Worm (Caenorhabditis elegans): Measurements from ENCODE around the gene math-1.

Gene math-1

ce11 chrII:2051372-2051771, 4.9 kb upstream of the math-1 start, which contains the start of gene fbxb-35:
TSS of gene fbxb-35 (plus strand) at chrII:2051672.
- no peak for TF ChIP-seq egl-27 (tag; optimal IDR thresholded peaks at IDR 0.05)
- TF ChIP-seq unc-62 (GFP tag; optimal IDR thresholded peaks at IDR 0.05): no peak
- no peak for TF ChIP-seq efl-1 (optimal IDR thresholded peaks at IDR 0.05)
- TF ChIP-seq efl-1 (GFP tag; optimal IDR thresholded peaks at IDR 0.05 in 1 of 2): peak in 1 of 2 experiments; percentile 77
- TF ChIP-seq ztf-4 (tag; optimal IDR thresholded peaks at IDR 0.05): no peak
- no peak for TF ChIP-seq jun-1 (tag; optimal IDR thresholded peaks at IDR 0.05)

DNA sequence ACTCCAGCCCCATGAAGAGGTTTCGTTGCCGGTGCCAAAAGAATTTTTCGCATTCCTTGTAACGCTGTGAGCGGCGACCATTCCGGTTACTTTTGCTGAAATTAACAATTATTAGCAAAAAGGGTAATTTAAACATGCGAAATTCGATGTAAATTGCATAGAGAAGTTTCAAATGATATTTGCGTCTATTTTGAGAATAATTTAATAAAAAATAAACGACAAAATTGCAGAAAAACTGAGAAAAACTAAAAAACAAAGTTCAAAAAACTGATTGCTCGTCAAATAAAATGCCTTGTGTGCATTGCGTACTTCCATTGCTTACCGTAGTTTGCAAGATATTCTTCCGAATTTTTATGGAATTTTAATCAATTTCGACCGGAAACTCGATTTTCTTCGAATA, 951 bp downstream of the math-1 start, which contains the start of gene bath-24:
TSS of gene bath-24 (minus strand) at position 101 of the 400 bp plus-strand sequence.
- no peak for TF ChIP-seq sptf-1 (tag; optimal IDR thresholded peaks at IDR 0.05)
- TF ChIP-seq ztf-11 (tag; optimal IDR thresholded peaks at IDR 0.05): no peak
- TF ChIP-seq lin-15B (tag; optimal IDR thresholded peaks at IDR 0.05): no peak
- TF ChIP-seq isw-1 (GFP tag; IDR thresholded peaks at IDR 0.05): no peak
- TF ChIP-seq ceh-82 (tag; optimal IDR thresholded peaks at IDR 0.05): no peak
- no peak for TF ChIP-seq lin-14 (GFP tag; optimal IDR thresholded peaks at IDR 0.05)
- no peak for TF ChIP-seq pax-3 (tag; optimal IDR thresholded peaks at IDR 0.05)
- TF ChIP-seq snu-23 (GFP tag; optimal IDR thresholded peaks at IDR 0.05): no peak
- TF ChIP-seq ceh-88 (GFP tag; IDR thresholded peaks at IDR 0.05): no peak
- no peak for TF ChIP-seq efl-3 (GFP tag; optimal IDR thresholded peaks at IDR 0.05)
- TF ChIP-seq hpl-2 (GFP tag; optimal IDR thresholded peaks at IDR 0.05): no peak
- no peak for TF ChIP-seq nhr-11 (tag; optimal IDR thresholded peaks at IDR 0.05)
- no peak for TF ChIP-seq zag-1 (tag; optimal IDR thresholded peaks at IDR 0.05)
- TF ChIP-seq hlh-4 (tag; optimal IDR thresholded peaks at IDR 0.05): no peak
- no peak for TF ChIP-seq ceh-90 (tag; optimal IDR thresholded peaks at IDR 0.05)

- TF ChIP-seq mab-9 (GFP tag; IDR thresholded peaks at IDR 0.05) (no peak), C04F5.9 (tag; optimal IDR thresholded peaks at IDR 0.05) (no peak), efl-1 (optimal IDR thresholded peaks at IDR 0.05) (no peak), efl-1 (GFP tag; optimal IDR thresholded peaks at IDR 0.05 in 1 of 2) (peak in 1 of 2 experiments; percentile 41), pax-3 (tag; optimal IDR thresholded peaks at IDR 0.05) (no peak), dsc-1 (tag; optimal IDR thresholded peaks at IDR 0.05) (no peak), nhr-11 (tag; optimal IDR thresholded peaks at IDR 0.05) (no peak), aly-2 (tag; optimal IDR thresholded peaks at IDR 0.05) (no peak)
Measured at ce11 chrII:2042447-2042846, 4.0 kb downstream of the math-1 start, which contains the start of gene bath-20. TSS of gene bath-20 (minus strand) at chrII:2042547.

- no peak for TF ChIP-seq nhr-20 (tag; optimal IDR thresholded peaks at IDR 0.05)
- TF ChIP-seq ztf-4 (tag; optimal IDR thresholded peaks at IDR 0.05): no peak
- TF ChIP-seq dpl-1 (GFP tag; optimal IDR thresholded peaks at IDR 0.05): no peak
- no peak for TF ChIP-seq unc-62 (GFP tag; optimal IDR thresholded peaks at IDR 0.05)
- TF ChIP-seq hlh-4 (tag; optimal IDR thresholded peaks at IDR 0.05): no peak
- TF ChIP-seq nhr-237 (tag; optimal IDR thresholded peaks at IDR 0.05): no peak
- TF ChIP-seq C34B4.2 (tag; optimal IDR thresholded peaks at IDR 0.05): no peak
- TF ChIP-seq ceh-82 (tag; optimal IDR thresholded peaks at IDR 0.05): no peak
- TF ChIP-seq mef-2 (tag; optimal IDR thresholded peaks at IDR 0.05): no peak
- no peak for TF ChIP-seq pax-3 (tag; optimal IDR thresholded peaks at IDR 0.05)
- no peak for TF ChIP-seq tbx-2 (tag; optimal IDR thresholded peaks at IDR 0.05)
Measured at ce11 chrII:2039288-2039687, 7.2 kb downstream of the math-1 start, which contains the start of gene bath-19. TSS of gene bath-19 (minus strand) at chrII:2039388.

DNA sequence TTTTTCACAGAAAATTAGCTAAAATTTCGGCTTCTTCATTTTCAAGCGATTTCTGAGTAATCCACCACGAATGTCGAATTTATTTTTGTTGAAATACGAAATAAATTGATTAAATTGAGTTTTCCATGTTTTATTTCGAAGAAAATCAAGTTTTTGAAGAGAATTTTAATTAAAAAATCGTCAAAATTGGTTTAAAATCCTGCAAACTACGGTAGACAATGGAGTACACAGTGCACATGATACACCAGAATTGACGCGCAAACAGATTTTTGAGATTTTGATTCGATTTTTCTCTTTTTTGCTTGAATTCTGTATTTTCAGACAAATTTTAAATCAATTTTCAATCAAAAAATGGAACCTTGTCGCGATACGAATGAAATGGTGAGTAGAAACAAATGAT, 13.2 kb downstream of the math-1 start, which contains the start of gene F59H6.14:
TSS of gene F59H6.14 (plus strand) at position 301 of the 400 bp plus-strand sequence.
- no peak for TF ChIP-seq alr-1 (tag; optimal IDR thresholded peaks at IDR 0.05; ENCODE audit: borderline replicate concordance)
- TF ChIP-seq fkh-4 (tag; optimal IDR thresholded peaks at IDR 0.05; ENCODE audit: borderline replicate concordance): no peak
- TF ChIP-seq lin-35 (GFP tag; optimal IDR thresholded peaks at IDR 0.05): no peak
- TF ChIP-seq lin-39 (tag; optimal IDR thresholded peaks at IDR 0.05): no peak
- no peak for TF ChIP-seq mep-1 (tag; optimal IDR thresholded peaks at IDR 0.05)
- no peak for TF ChIP-seq lin-13 (GFP tag; optimal IDR thresholded peaks at IDR 0.05)
- no peak for TF ChIP-seq nhr-19 (GFP tag; conservative IDR thresholded peaks at IDR 0.05)
- no peak for TF ChIP-seq vab-15 (tag; optimal IDR thresholded peaks at IDR 0.05)
- TF ChIP-seq nhr-76 (tag; optimal IDR thresholded peaks at IDR 0.05): no peak
- no peak for TF ChIP-seq pqm-1 (tag; optimal IDR thresholded peaks at IDR 0.05)
- TF ChIP-seq unc-98 (GFP tag; IDR thresholded peaks at IDR 0.05): no peak
- TF ChIP-seq blmp-1 (tag; optimal IDR thresholded peaks at IDR 0.05): no peak
- no peak for TF ChIP-seq nhr-11 (tag; optimal IDR thresholded peaks at IDR 0.05)
- no peak for TF ChIP-seq lin-14 (GFP tag; optimal IDR thresholded peaks at IDR 0.05)
- no peak for TF ChIP-seq fos-1 (tag; optimal IDR thresholded peaks at IDR 0.05)
- no peak for TF ChIP-seq ceh-63 (GFP tag; optimal IDR thresholded peaks at IDR 0.05)
- TF ChIP-seq fkh-8 (tag; optimal IDR thresholded peaks at IDR 0.05): no peak
